Fruit fly (Drosophila melanogaster): Measurements from ENCODE around the gene Esp.
A peak's percentile ranks its signal among the peaks of the same experiment; 100 is the strongest.

Gene Esp

dm6 chr3R:24850420-24850819, 8.7 kb downstream of the Esp start, which contains the start of gene CG7006 (continued):
- TF ChIP-seq CG7963 (GFP tag; IDR thresholded peaks at IDR 0.05; ENCODE audit: partially characterized antibody) (peak; percentile 28; the same call in 2 of the 3 replicates), chn (GFP tag; optimal IDR thresholded peaks at IDR 0.05) (peak; percentile 68), Bteb2 (GFP tag; optimal IDR thresholded peaks at IDR 0.05) (peak; percentile 81), ap (GFP tag; IDR thresholded peaks at IDR 0.05) (0 out of 2 replicates have a peak, but pooled peaks have one; percentile 18), peb (GFP tag; IDR thresholded peaks at IDR 0.05) (peak; percentile 11; the same call in 1 of the 2 replicates), CG31224 (GFP tag; IDR thresholded peaks at IDR 0.05) (peak; percentile 39; the same call in 1 of the 2 replicates), CG8388 (GFP tag; optimal IDR thresholded peaks at IDR 0.05) (no peak), CG17802 (tag; optimal IDR thresholded peaks at IDR 0.05) (peak; percentile 36), CG1792 (GFP tag; optimal IDR thresholded peaks at IDR 0.05) (peak; percentile 72), CG12391 (tag; optimal IDR thresholded peaks at IDR 0.05) (peak; percentile 55), btn (GFP tag; optimal IDR thresholded peaks at IDR 0.05) (peak; percentile 33), nerfin-1 (tag; optimal IDR thresholded peaks at IDR 0.05) (peak; percentile 18), CkIIα-i1 (GFP tag; IDR thresholded peaks at IDR 0.05) (no peak), bcd (GFP tag; optimal IDR thresholded peaks at IDR 0.05) (no peak), CHES-1-like (GFP tag; optimal IDR thresholded peaks at IDR 0.05) (peak; percentile 75), CG16813 (GFP tag; IDR thresholded peaks at IDR 0.05; ENCODE audit: partially characterized antibody) (peak; percentile 79), fd3F (GFP tag; optimal IDR thresholded peaks at IDR 0.05) (no peak), croc (GFP tag; conservative IDR thresholded peaks at IDR 0.05) (no peak), NfI (GFP tag; optimal IDR thresholded peaks at IDR 0.05) (peak; percentile 77), sd (tag; optimal IDR thresholded peaks at IDR 0.05) (no peak), CG11247 (GFP tag; IDR thresholded peaks at IDR 0.05) (peak; percentile 79), CG7839 (tag; optimal IDR thresholded peaks at IDR 0.05) (no peak), cato (GFP tag; optimal IDR thresholded peaks at IDR 0.05; ENCODE audit: borderline replicate concordance) (peak; percentile 43), CG9609 (GFP tag; optimal IDR thresholded peaks at IDR 0.05) (peak; percentile 78), Spps (tag; optimal IDR thresholded peaks at IDR 0.05) (no peak), phol (tag; optimal IDR thresholded peaks at IDR 0.05) (peak; percentile 69), Opbp (GFP tag; IDR thresholded peaks at IDR 0.05; ENCODE audit: partially characterized antibody) (peak; percentile 87), fd102C (GFP tag; optimal IDR thresholded peaks at IDR 0.05) (no peak), CG6854 (GFP tag; optimal IDR thresholded peaks at IDR 0.05) (no peak), CG7372 (GFP tag; IDR thresholded peaks at IDR 0.05) (peak; percentile 49; the same call in 1 of the 2 replicates), Adf1 (GFP tag; IDR thresholded peaks at IDR 0.05) (peak; percentile 13; the same call in 1 of the 2 replicates), hb (GFP tag; IDR thresholded peaks at IDR 0.05; ENCODE audit: partially characterized antibody) (peak; percentile 43; the same call in 1 of the 3 replicates), al (GFP tag; IDR thresholded peaks at IDR 0.05) (peak; percentile 63), salm (tag; optimal IDR thresholded peaks at IDR 0.05) (no peak), ash1 (GFP tag; optimal IDR thresholded peaks at IDR 0.05) (no peak), mirr (GFP tag; optimal IDR thresholded peaks at IDR 0.05) (peak; percentile 32), zen (tag; optimal IDR thresholded peaks at IDR 0.05) (peak; percentile 37), ftz-f1 (GFP tag; optimal IDR thresholded peaks at IDR 0.05) (no peak), HmgZ (tag; optimal IDR thresholded peaks at IDR 0.05) (peak; percentile 87), shn (GFP tag; optimal IDR thresholded peaks at IDR 0.05) (peak; percentile 82), insv (GFP tag; optimal IDR thresholded peaks at IDR 0.05) (peak in 1 of 2 experiments; percentile 13)
